Worm (Caenorhabditis elegans): ENCODE data around the gene mec-14.

Gene mec-14

ce11 chrIII:7165276-7165675, 27.5 kb downstream of the mec-14 start:
- no peak for TF ChIP-seq ztf-29 (GFP tag; IDR thresholded peaks at IDR 0.05)

ce11 chrIII:7162065-7162762, 30.6 kb downstream of the mec-14 start, which contains the start of the genes syf-2 and K04G7.1:
TSS of gene syf-2 (minus strand) at chrIII:7162115.
TSS of gene K04G7.1 (plus strand) at chrIII:7162712.
- no peak for TF ChIP-seq klf-2 (GFP tag; conservative IDR thresholded peaks at IDR 0.05)
- no peak for TF ChIP-seq T22C8.4 (GFP tag; IDR thresholded peaks at IDR 0.05)
- TF ChIP-seq ref-1 (GFP tag; conservative IDR thresholded peaks at IDR 0.05): no peak
- no peak; the same call in 1 of the 2 replicates for TF ChIP-seq flt-1 (GFP tag; IDR thresholded peaks at IDR 0.05)
- TF ChIP-seq ztf-23 (GFP tag; IDR thresholded peaks at IDR 0.05): peak; percentile 67; the same call in 1 of the 2 replicates
- peak; percentile 75 for TF ChIP-seq cog-1 (tag; optimal IDR thresholded peaks at IDR 0.05)

- TF ChIP-seq tab-1 (GFP tag; IDR thresholded peaks at IDR 0.05) (no peak), klf-2 (GFP tag; conservative IDR thresholded peaks at IDR 0.05) (no peak), flt-1 (GFP tag; IDR thresholded peaks at IDR 0.05) (no peak), med-1 (GFP tag; optimal IDR thresholded peaks at IDR 0.05; ENCODE audit: insufficient read depth) (no peak), ref-1 (GFP tag; conservative IDR thresholded peaks at IDR 0.05) (no peak), T22C8.4 (GFP tag; IDR thresholded peaks at IDR 0.05) (no peak), cog-1 (tag; optimal IDR thresholded peaks at IDR 0.05) (no peak), ztf-23 (GFP tag; IDR thresholded peaks at IDR 0.05) (no peak), ztf-29 (GFP tag; IDR thresholded peaks at IDR 0.05) (no peak)
Observed at ce11 chrIII:7161055-7161454, 31.7 kb downstream of the mec-14 start, which contains the start of gene rnp-7. TSS of gene rnp-7 (minus strand) at chrIII:7161155.

- no peak for TF ChIP-seq ztf-23 (GFP tag; IDR thresholded peaks at IDR 0.05)
- TF ChIP-seq tab-1 (GFP tag; IDR thresholded peaks at IDR 0.05): no peak
Observed at ce11 chrIII:7159246-7159645, 33.5 kb downstream of the mec-14 start.

ce11 chrIII:7158709-7159108, 34.1 kb downstream of the mec-14 start, which contains the start of gene nuo-4:
TSS of gene nuo-4 (minus strand) at chrIII:7158809.
- TF ChIP-seq flt-1 (GFP tag; IDR thresholded peaks at IDR 0.05): 0 out of 2 replicates have a peak, but pooled peaks have one; percentile 38
- no peak for TF ChIP-seq tab-1 (GFP tag; IDR thresholded peaks at IDR 0.05)

- peak; percentile 82 for TF ChIP-seq cog-1 (tag; optimal IDR thresholded peaks at IDR 0.05)
- TF ChIP-seq flt-1 (GFP tag; IDR thresholded peaks at IDR 0.05): peak; percentile 73; the same call in 1 of the 2 replicates
- TF ChIP-seq ztf-23 (GFP tag; IDR thresholded peaks at IDR 0.05): peak; percentile 69; the same call in 1 of the 2 replicates
- no peak for TF ChIP-seq tab-1 (GFP tag; IDR thresholded peaks at IDR 0.05)
Observed at ce11 chrIII:7155631-7156030, 37.2 kb downstream of the mec-14 start.

ce11 chrIII:7154526-7154925, 38.3 kb downstream of the mec-14 start:
- TF ChIP-seq T22C8.4 (GFP tag; IDR thresholded peaks at IDR 0.05) (no peak), ref-1 (GFP tag; conservative IDR thresholded peaks at IDR 0.05) (no peak), tab-1 (GFP tag; IDR thresholded peaks at IDR 0.05) (no peak), ztf-29 (GFP tag; IDR thresholded peaks at IDR 0.05) (no peak), cog-1 (tag; optimal IDR thresholded peaks at IDR 0.05) (no peak), med-1 (GFP tag; optimal IDR thresholded peaks at IDR 0.05; ENCODE audit: insufficient read depth) (no peak)

- TF ChIP-seq klf-2 (GFP tag; conservative IDR thresholded peaks at IDR 0.05) (no peak), ztf-29 (GFP tag; IDR thresholded peaks at IDR 0.05) (peak; percentile 69; the same call in 1 of the 2 replicates), ref-1 (GFP tag; conservative IDR thresholded peaks at IDR 0.05) (no peak), cog-1 (tag; optimal IDR thresholded peaks at IDR 0.05) (peak; percentile 47), tab-1 (GFP tag; IDR thresholded peaks at IDR 0.05) (no peak), flt-1 (GFP tag; IDR thresholded peaks at IDR 0.05) (no peak), ztf-23 (GFP tag; IDR thresholded peaks at IDR 0.05) (peak; percentile 57; the same call in 1 of the 2 replicates), med-1 (GFP tag; optimal IDR thresholded peaks at IDR 0.05; ENCODE audit: insufficient read depth) (no peak), T22C8.4 (GFP tag; IDR thresholded peaks at IDR 0.05) (no peak)
Observed at ce11 chrIII:7153747-7154238, 39.0 kb downstream of the mec-14 start, which contains the start of gene ogt-1. TSS of gene ogt-1 (minus strand) at chrIII:7153797.

ce11 chrIII:7152569-7152968, 40.2 kb downstream of the mec-14 start:
- TF ChIP-seq ref-1 (GFP tag; conservative IDR thresholded peaks at IDR 0.05) (no peak), tab-1 (GFP tag; IDR thresholded peaks at IDR 0.05) (no peak)

ce11 chrIII:7150162-7150561, 42.6 kb downstream of the mec-14 start:
- TF ChIP-seq ztf-29 (GFP tag; IDR thresholded peaks at IDR 0.05): no peak
- TF ChIP-seq cog-1 (tag; optimal IDR thresholded peaks at IDR 0.05): no peak
- no peak for TF ChIP-seq tab-1 (GFP tag; IDR thresholded peaks at IDR 0.05)
- no peak for TF ChIP-seq med-1 (GFP tag; optimal IDR thresholded peaks at IDR 0.05; ENCODE audit: insufficient read depth)

ce11 chrIII:7148191-7148590, 44.6 kb downstream of the mec-14 start:
- TF ChIP-seq ztf-23 (GFP tag; IDR thresholded peaks at IDR 0.05): no peak
- no peak for TF ChIP-seq klf-2 (GFP tag; conservative IDR thresholded peaks at IDR 0.05)
- no peak for TF ChIP-seq tab-1 (GFP tag; IDR thresholded peaks at IDR 0.05)
- TF ChIP-seq ztf-29 (GFP tag; IDR thresholded peaks at IDR 0.05): no peak
- TF ChIP-seq cog-1 (tag; optimal IDR thresholded peaks at IDR 0.05): no peak
- TF ChIP-seq med-1 (GFP tag; optimal IDR thresholded peaks at IDR 0.05; ENCODE audit: insufficient read depth): no peak
- TF ChIP-seq ref-1 (GFP tag; conservative IDR thresholded peaks at IDR 0.05): no peak
- no peak for TF ChIP-seq T22C8.4 (GFP tag; IDR thresholded peaks at IDR 0.05)
- TF ChIP-seq flt-1 (GFP tag; IDR thresholded peaks at IDR 0.05): no peak
